Worm (Caenorhabditis elegans) whole organism, midembryonic: ENCODE measurements around the gene irld-36.

ENCODE experiments used
- T22C8.4 ChIP-seq: fragments of 200-800 bp; sonication (Bioruptor generic); IDR thresholded peaks from 2 replicates; pipeline ENCODE4 v1.3.6; 2022; ENCODE audit warnings: missing genetic modification characterization, missing compliant biosample characterization
- cog-1 ChIP-seq: sonication (generic microtip); optimal IDR thresholded peaks from 2 replicates; lab custom pipeline; 2016; ENCODE audit warnings: missing genetic modification characterization, missing compliant biosample characterization
- flt-1 ChIP-seq: fragments of 200-800 bp; sonication (Bioruptor generic); IDR thresholded peaks from 2 replicates; pipeline ENCODE4 v1.3.6; 2022; ENCODE audit warnings: missing genetic modification characterization, missing compliant biosample characterization
- klf-2 ChIP-seq: fragments of 200-800 bp; sonication (Bioruptor generic); conservative IDR thresholded peaks from 2 replicates; pipeline ENCODE4 v1.3.6; 2022; ENCODE audit warnings: missing genetic modification reagents, missing genetic modification characterization, missing compliant biosample characterization
- med-1 ChIP-seq: sonication (generic microtip); optimal IDR thresholded peaks from 2 replicates; lab custom pipeline; 2017; ENCODE audit warnings: missing genetic modification characterization, mild to moderate bottlenecking, missing compliant biosample characterization, antibody characterized with exemption, missing genetic modification reagents; ENCODE audit not compliant: insufficient read depth
- ref-1 ChIP-seq: fragments of 200-800 bp; sonication (Bioruptor generic); conservative IDR thresholded peaks from 2 replicates; pipeline ENCODE4 v1.3.6; 2022; ENCODE audit warnings: missing genetic modification reagents, missing genetic modification characterization, missing compliant biosample characterization
- tab-1 ChIP-seq: fragments of 200-800 bp; sonication (Bioruptor generic); IDR thresholded peaks from 2 replicates; pipeline ENCODE4 v1.3.6; 2022; ENCODE audit warnings: missing genetic modification characterization, missing compliant biosample characterization
- ztf-23 ChIP-seq: fragments of 200-800 bp; sonication (Bioruptor generic); IDR thresholded peaks from 2 replicates; pipeline ENCODE4 v1.3.6; 2022; ENCODE audit warnings: missing genetic modification reagents, missing genetic modification characterization, missing compliant biosample characterization
- ztf-29 ChIP-seq: fragments of 200-800 bp; sonication (Bioruptor generic); IDR thresholded peaks from 2 replicates; pipeline ENCODE4 v1.3.6; 2022; ENCODE audit warnings: missing genetic modification reagents, missing genetic modification characterization, missing compliant biosample characterization

The irld-36 gene

DNA sequence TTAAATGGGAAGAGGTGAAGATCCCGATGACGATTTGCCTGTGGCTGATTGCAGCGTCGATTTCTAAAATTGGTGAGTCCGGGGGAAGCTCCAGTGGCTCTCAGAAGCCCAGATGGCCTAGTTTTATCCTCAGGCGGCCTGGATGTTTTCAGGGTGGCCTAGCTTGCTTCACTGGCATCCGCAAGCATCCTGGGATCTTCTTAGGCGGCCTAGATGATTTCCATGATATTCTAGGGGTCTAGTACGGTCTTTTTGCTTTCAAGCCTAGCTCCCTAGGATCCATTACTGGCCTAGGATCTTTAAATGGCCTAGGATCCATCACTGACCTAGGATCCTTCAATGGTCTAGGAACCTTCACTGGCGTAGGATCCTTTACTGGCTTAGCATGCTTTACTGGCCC lies 8.2 kb upstream of the irld-36 start:
- TF ChIP-seq tab-1: no peak
- no peak for TF ChIP-seq ztf-29 (GFP tag; lab: Robert Waterston, UW)
- no peak for TF ChIP-seq ref-1 (GFP tag; lab: Robert Waterston, UW)
- no peak for TF ChIP-seq flt-1 (GFP tag; lab: Robert Waterston, UW)
- TF ChIP-seq ztf-23 (GFP tag; lab: Robert Waterston, UW): no peak
- TF ChIP-seq cog-1 (tag; lab: Kevin White, UChicago): no peak
- TF ChIP-seq T22C8.4 (GFP tag; lab: Robert Waterston, UW): no peak
- no peak for TF ChIP-seq med-1 (GFP tag; lab: Kevin White, UChicago)
- no peak for TF ChIP-seq klf-2 (GFP tag; lab: Robert Waterston, UW)

DNA sequence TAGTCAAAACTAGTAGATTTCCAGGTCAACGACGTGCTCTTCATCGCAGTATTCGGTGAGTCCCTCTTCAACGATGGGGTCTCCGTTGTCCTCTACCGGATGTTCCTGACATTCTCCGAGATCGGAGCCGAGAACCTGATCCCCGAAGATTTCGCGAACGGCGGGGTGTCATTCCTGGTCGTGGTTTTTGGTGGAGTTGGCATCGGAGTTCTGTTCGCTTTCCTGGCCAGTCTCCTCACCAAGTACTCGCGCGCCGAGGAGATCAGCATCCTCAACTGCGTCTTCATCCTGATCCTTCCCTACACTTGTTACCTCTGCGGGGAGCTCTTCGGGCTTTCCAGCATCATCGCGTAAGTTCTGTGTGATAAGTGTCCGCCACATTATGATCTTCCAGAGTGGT lies 6.5 kb upstream of the irld-36 start:
- TF ChIP-seq ztf-29 (GFP tag; lab: Robert Waterston, UW): no peak
- TF ChIP-seq med-1 (GFP tag; lab: Kevin White, UChicago): no peak
- no peak for TF ChIP-seq ztf-23 (GFP tag; lab: Robert Waterston, UW)
- TF ChIP-seq flt-1 (GFP tag; lab: Robert Waterston, UW): no peak
- no peak for TF ChIP-seq klf-2 (GFP tag; lab: Robert Waterston, UW)

DNA sequence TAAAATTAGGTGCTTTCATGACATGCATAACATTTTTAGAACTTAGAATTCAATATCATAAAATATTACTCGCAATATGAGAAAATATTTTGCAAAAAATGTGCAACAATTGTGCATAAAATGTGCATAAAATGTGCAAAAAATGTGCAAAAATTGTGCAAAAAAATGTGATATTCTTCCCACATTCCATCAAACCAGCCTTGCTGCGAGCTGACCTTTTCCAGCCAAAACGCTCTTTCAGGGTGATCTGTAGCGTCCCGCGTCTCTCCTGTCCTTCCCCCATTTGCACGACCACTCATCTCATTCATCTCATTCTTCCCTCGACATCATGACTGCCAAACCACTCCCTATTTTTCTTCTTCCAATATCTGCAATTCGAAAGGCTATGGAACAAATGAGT lies 3.1 kb upstream of the irld-36 start, which contains the start of gene fbxb-17:
fbxb-17 (plus strand) TSS at position 301 of the 400 bp plus-strand sequence.
- no peak for TF ChIP-seq T22C8.4 (GFP tag; lab: Robert Waterston, UW)
- no peak for TF ChIP-seq ztf-29 (GFP tag; lab: Robert Waterston, UW)
- TF ChIP-seq ref-1 (GFP tag; lab: Robert Waterston, UW): no peak
- no peak for TF ChIP-seq ztf-23 (GFP tag; lab: Robert Waterston, UW)
- TF ChIP-seq med-1 (GFP tag; lab: Kevin White, UChicago): no peak
- TF ChIP-seq klf-2 (GFP tag; lab: Robert Waterston, UW): no peak
- no peak for TF ChIP-seq tab-1
- TF ChIP-seq flt-1 (GFP tag; lab: Robert Waterston, UW): no peak
- TF ChIP-seq cog-1 (tag; lab: Kevin White, UChicago): no peak

DNA sequence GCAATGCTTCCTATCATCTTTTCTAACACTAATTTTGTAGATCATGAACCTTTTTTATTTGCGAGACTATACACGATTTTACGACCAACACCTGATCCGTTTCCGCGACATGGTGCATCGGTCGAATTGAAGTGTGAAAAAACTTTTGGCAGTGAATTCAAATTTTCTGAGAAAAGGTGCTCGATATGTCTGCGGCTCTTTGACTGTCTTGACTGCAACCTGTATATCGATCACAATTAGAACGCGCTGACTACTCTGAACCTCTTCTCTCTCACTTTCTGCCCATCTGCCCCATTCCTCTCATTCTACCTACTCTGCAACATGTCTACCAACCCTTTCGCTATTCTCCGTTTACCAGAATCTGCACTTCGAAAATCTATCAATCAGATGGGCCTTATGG lies 3.0 kb downstream of the irld-36 start, which contains the start of gene fbxb-26:
fbxb-26 (plus strand) TSS at position 301 of the 400 bp plus-strand sequence.
- TF ChIP-seq med-1 (GFP tag; lab: Kevin White, UChicago) (no peak), T22C8.4 (GFP tag; lab: Robert Waterston, UW) (no peak), ztf-29 (GFP tag; lab: Robert Waterston, UW) (no peak), cog-1 (tag; lab: Kevin White, UChicago) (no peak), tab-1 (no peak), ztf-23 (GFP tag; lab: Robert Waterston, UW) (no peak), klf-2 (GFP tag; lab: Robert Waterston, UW) (no peak), ref-1 (GFP tag; lab: Robert Waterston, UW) (no peak), flt-1 (GFP tag; lab: Robert Waterston, UW) (no peak)

DNA sequence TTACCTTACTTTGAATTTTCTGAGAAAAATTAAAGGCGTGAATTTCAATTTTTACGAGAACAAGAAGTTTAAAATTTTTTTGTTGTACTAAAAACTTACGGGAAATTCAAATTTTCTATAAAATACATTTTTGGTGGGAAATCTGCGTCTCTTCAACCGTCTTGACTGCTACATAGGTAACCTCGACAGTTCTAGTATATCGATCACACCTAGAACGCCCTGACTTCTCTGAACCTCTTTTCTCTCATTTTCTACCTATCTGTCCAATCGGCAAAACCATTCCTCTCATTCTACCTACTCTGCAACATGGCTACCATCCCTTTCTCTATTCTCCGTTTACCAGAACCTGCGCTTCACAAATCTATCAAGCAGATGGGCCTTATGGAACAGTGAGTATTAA lies 4.6 kb downstream of the irld-36 start, which contains the start of gene fbxb-25:
fbxb-25 (plus strand) TSS at position 301 of the 400 bp plus-strand sequence.
- no peak for TF ChIP-seq med-1 (GFP tag; lab: Kevin White, UChicago)
- TF ChIP-seq ref-1 (GFP tag; lab: Robert Waterston, UW): no peak
- no peak for TF ChIP-seq ztf-29 (GFP tag; lab: Robert Waterston, UW)

DNA sequence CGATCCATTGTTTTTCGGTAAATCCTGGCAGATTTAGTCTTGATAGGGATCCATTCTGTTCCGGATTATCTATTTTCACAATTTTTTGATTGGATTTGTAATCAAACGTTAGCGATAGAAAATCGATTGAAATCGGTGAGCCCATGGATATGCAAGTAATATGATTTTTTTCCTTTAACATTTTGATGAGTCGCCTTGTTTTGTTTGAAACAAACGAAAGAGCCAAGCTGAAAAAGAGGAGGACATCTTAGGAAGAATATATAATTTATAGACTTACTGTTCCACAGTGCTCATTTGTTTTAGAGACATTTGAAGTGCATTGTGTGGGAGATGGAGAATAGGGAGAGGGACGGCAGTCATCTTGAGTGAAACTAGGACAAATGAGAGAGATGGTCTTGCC lies 9.6 kb downstream of the irld-36 start, which contains the start of the genes fbxb-18 and fbxb-19:
fbxb-18 (minus strand) TSS at position 101 of the 400 bp plus-strand sequence.
fbxb-19 (minus strand) TSS at position 369 of the 400 bp plus-strand sequence.
- TF ChIP-seq ztf-23 (GFP tag; lab: Robert Waterston, UW) (no peak), cog-1 (tag; lab: Kevin White, UChicago) (no peak), ztf-29 (GFP tag; lab: Robert Waterston, UW) (no peak), med-1 (GFP tag; lab: Kevin White, UChicago) (no peak), tab-1 (no peak), klf-2 (GFP tag; lab: Robert Waterston, UW) (no peak), flt-1 (GFP tag; lab: Robert Waterston, UW) (no peak), T22C8.4 (GFP tag; lab: Robert Waterston, UW) (no peak), ref-1 (GFP tag; lab: Robert Waterston, UW) (no peak)

DNA sequence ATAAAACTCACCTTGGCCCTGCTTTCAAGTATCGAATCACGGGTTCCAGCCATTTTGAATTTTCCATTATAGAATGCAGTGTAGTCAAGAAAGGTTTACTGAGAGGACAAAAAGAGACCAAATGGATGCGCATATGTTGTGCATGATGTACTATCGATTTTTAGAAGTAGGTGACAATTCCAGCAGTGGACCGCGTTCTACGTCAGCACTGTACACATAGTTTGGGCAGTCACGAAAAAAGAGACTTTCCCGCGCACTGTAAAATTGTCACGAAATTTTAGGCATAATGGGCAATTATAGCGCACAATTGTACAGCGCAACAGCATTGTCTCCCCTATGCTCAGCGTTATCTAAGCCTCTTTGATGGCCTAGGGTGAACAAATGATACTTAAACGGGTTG lies 11.8 kb downstream of the irld-36 start, which contains the start of gene fbxc-22:
fbxc-22 (minus strand) TSS at position 101 of the 400 bp plus-strand sequence.
- TF ChIP-seq T22C8.4 (GFP tag; lab: Robert Waterston, UW) (no peak), ref-1 (GFP tag; lab: Robert Waterston, UW) (no peak), klf-2 (GFP tag; lab: Robert Waterston, UW) (no peak), ztf-23 (GFP tag; lab: Robert Waterston, UW) (no peak)

DNA sequence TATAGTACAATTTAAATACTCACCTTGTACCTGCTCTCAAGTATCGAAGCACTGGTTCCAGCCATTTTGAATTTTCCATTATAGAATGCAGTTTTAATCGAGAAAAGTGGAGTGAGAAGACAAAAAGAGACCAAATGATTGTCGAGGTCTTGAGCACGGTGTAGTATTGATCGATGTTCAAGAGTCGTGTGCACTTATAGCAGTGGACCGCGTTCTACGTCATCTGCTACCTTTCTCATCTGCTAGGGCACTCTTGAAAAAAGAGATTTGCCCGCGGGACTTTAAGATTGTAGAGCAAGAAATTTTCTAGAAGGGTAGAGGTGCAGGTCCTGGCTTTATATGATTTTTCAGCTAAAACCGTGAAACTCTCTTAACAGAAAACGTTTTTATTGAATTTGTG lies 13.6 kb downstream of the irld-36 start, which contains the start of gene fbxc-21:
fbxc-21 (minus strand) TSS at position 101 of the 400 bp plus-strand sequence.
- TF ChIP-seq T22C8.4 (GFP tag; lab: Robert Waterston, UW) (no peak), ztf-23 (GFP tag; lab: Robert Waterston, UW) (no peak), klf-2 (GFP tag; lab: Robert Waterston, UW) (no peak), tab-1 (no peak), ref-1 (GFP tag; lab: Robert Waterston, UW) (no peak), med-1 (GFP tag; lab: Kevin White, UChicago) (no peak), cog-1 (tag; lab: Kevin White, UChicago) (no peak), ztf-29 (GFP tag; lab: Robert Waterston, UW) (no peak), flt-1 (GFP tag; lab: Robert Waterston, UW) (no peak)

DNA sequence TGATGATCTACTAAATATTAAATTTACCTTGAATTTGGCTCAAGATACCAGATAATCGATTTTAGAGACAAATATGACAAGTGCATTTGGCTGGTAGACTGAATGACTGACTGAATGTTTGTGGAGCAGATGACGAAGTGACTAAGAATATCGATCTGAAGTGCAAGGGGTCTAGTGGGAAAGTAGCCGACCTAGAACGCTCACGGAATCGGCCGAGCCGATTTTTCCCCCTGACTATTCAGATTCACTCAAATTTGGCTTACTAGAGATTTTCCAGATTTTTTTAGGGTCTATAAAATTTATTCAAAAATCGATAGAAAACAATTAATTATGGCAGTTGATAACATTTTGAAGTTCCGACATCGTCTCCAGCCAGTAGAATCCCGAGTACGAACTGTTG lies 15.3 kb downstream of the irld-36 start, which contains the start of gene fbxc-26:
fbxc-26 (minus strand) TSS at position 101 of the 400 bp plus-strand sequence.
- TF ChIP-seq tab-1 (no peak), cog-1 (tag; lab: Kevin White, UChicago) (no peak), T22C8.4 (GFP tag; lab: Robert Waterston, UW) (no peak), ztf-23 (GFP tag; lab: Robert Waterston, UW) (no peak), ref-1 (GFP tag; lab: Robert Waterston, UW) (no peak), flt-1 (GFP tag; lab: Robert Waterston, UW) (no peak), ztf-29 (GFP tag; lab: Robert Waterston, UW) (no peak), med-1 (GFP tag; lab: Kevin White, UChicago) (no peak), klf-2 (GFP tag; lab: Robert Waterston, UW) (no peak)
